Fruit fly (Drosophila melanogaster): ENCODE measurements around the gene CG14053.

Gene CG14053

dm6 chrX:2146574-2146973 is 47.1 kb downstream of the CG14053 start (continued):
- TF ChIP-seq Mad (GFP tag; optimal IDR thresholded peaks at IDR 0.05) (no peak), CG33213 (GFP tag; optimal IDR thresholded peaks at IDR 0.05) (no peak), CG12769 (tag; optimal IDR thresholded peaks at IDR 0.05) (peak; percentile 5), onecut (GFP tag; IDR thresholded peaks at IDR 0.05) (no peak), ftz-f1 (GFP tag; optimal IDR thresholded peaks at IDR 0.05) (no peak), ci (GFP tag; IDR thresholded peaks at IDR 0.05) (0 out of 3 replicates have a peak, but pooled peaks have one; percentile 46), ems (GFP tag; optimal IDR thresholded peaks at IDR 0.05) (no peak), peb (GFP tag; IDR thresholded peaks at IDR 0.05) (no peak), Antp (GFP tag; optimal IDR thresholded peaks at IDR 0.05) (peak; percentile 16), CG8944 (GFP tag; optimal IDR thresholded peaks at IDR 0.05) (no peak), sim (GFP tag; IDR thresholded peaks at IDR 0.05) (no peak), CG12942 (GFP tag; optimal IDR thresholded peaks at IDR 0.05) (no peak), CG10462 (GFP tag; optimal IDR thresholded peaks at IDR 0.05) (no peak), CG11696 (GFP tag; IDR thresholded peaks at IDR 0.05) (peak; percentile 82), zen (tag; optimal IDR thresholded peaks at IDR 0.05) (no peak), crp (GFP tag; optimal IDR thresholded peaks at IDR 0.05) (no peak), CG4854 (GFP tag; optimal IDR thresholded peaks at IDR 0.05) (no peak), CG11695 (GFP tag; IDR thresholded peaks at IDR 0.05) (0 out of 3 replicates have a peak, but pooled peaks have one; percentile 24), NfI (GFP tag; optimal IDR thresholded peaks at IDR 0.05) (no peak), so (GFP tag; IDR thresholded peaks at IDR 0.05) (no peak), dysf (GFP tag; IDR thresholded peaks at IDR 0.05) (no peak), CG32772 (GFP tag; IDR thresholded peaks at IDR 0.05) (no peak), Ada2b (GFP tag; IDR thresholded peaks at IDR 0.05) (no peak), vvl (GFP tag; IDR thresholded peaks at IDR 0.05) (peak; percentile 17; the same call in 1 of the 2 replicates), CG11247 (GFP tag; IDR thresholded peaks at IDR 0.05) (no peak), CG18599 (GFP tag; optimal IDR thresholded peaks at IDR 0.05) (peak; percentile 37), Sry-δ (GFP tag; optimal IDR thresholded peaks at IDR 0.05) (no peak), CG15696 (tag; optimal IDR thresholded peaks at IDR 0.05) (peak; percentile 26), Adf1 (GFP tag; IDR thresholded peaks at IDR 0.05) (no peak), unpg (GFP tag; optimal IDR thresholded peaks at IDR 0.05) (peak; percentile 35), CG15073 (GFP tag; optimal IDR thresholded peaks at IDR 0.05) (peak; percentile 81), Med (GFP tag) (no peak), CG3838 (GFP tag; optimal IDR thresholded peaks at IDR 0.05) (no peak), CG11093 (GFP tag; IDR thresholded peaks at IDR 0.05) (no peak), Sox102F (GFP tag; optimal IDR thresholded peaks at IDR 0.05) (no peak), gem (tag; optimal IDR thresholded peaks at IDR 0.05) (peak; percentile 20), schlank (tag; optimal IDR thresholded peaks at IDR 0.05) (no peak), jigr1 (GFP tag; IDR thresholded peaks at IDR 0.05) (no peak), CG1603 (tag; optimal IDR thresholded peaks at IDR 0.05) (peak; percentile 45), ranshi (GFP tag; IDR thresholded peaks at IDR 0.05) (peak; percentile 22; the same call in 1 of the 2 replicates), Jarid2 (GFP tag; optimal IDR thresholded peaks at IDR 0.05) (no peak), CG12219 (GFP tag; optimal IDR thresholded peaks at IDR 0.05) (peak; percentile 7), Rx (GFP tag; IDR thresholded peaks at IDR 0.05) (0 out of 2 replicates have a peak, but pooled peaks have one; percentile 21), sug (tag; optimal IDR thresholded peaks at IDR 0.05) (peak; percentile 44), HmgD (GFP tag; optimal IDR thresholded peaks at IDR 0.05) (no peak), bcd (GFP tag; optimal IDR thresholded peaks at IDR 0.05) (no peak), CG34422 (GFP tag; IDR thresholded peaks at IDR 0.05) (0 out of 3 replicates have a peak, but pooled peaks have one; percentile 12), CG31388 (GFP tag; optimal IDR thresholded peaks at IDR 0.05) (no peak), bigmax (GFP tag; optimal IDR thresholded peaks at IDR 0.05) (no peak), Fer3 (tag; optimal IDR thresholded peaks at IDR 0.05) (peak; percentile 10), tin (GFP tag; optimal IDR thresholded peaks at IDR 0.05) (no peak), sens (GFP tag) (peak; percentile 39)
